Fruit fly (Drosophila melanogaster): ENCODE results near the gene sty.

DNA sequence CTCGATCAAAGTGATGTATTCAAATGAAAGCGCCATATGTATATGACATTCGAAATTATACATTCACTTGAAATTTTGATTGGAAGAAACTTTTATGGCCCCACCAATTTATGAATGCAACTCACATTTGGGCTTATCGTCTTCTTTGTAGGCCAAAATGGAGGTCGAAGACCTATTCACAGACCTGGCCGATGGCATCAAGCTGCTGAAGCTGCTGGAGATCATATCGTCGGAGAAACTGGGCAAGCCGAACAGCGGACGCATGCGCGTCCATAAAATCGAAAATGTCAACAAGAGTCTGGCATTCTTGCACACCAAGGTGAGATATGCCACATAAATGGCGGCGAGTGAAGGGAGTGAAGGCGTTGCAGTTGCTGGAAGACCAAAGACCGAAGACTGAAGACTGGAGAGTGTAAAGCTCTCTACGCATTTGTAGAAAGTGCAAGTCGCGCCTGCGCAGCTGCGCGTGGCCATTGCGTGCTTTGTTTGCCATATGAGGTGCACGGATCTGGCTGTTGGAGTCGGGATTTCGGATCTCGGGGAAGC, 72.8 kb downstream of the sty start:
- no peak for TF ChIP-seq cyc (GFP tag; optimal IDR thresholded peaks at IDR 0.05)
- TF ChIP-seq achi (GFP tag; optimal IDR thresholded peaks at IDR 0.05), result no peak
- no peak for TF ChIP-seq ss (GFP tag; optimal IDR thresholded peaks at IDR 0.05)
- no peak for TF ChIP-seq Lpt (GFP tag; optimal IDR thresholded peaks at IDR 0.05)
- no peak for TF ChIP-seq dac (GFP tag; optimal IDR thresholded peaks at IDR 0.05)
